Worm (Caenorhabditis elegans) whole organism, L2 larva: ENCODE results near the gene fbxa-166.

Experiments
- C34F6.9 ChIP-seq: fragments of 150-350 bp; optimal IDR thresholded peaks from 2 replicates; lab custom pipeline; 2014; ENCODE audit warnings: missing biosample characterization, missing genetic modification characterization
- F13H6.1 ChIP-seq: sonication (generic microtip); optimal IDR thresholded peaks from 2 replicates; lab custom pipeline; 2016; ENCODE audit warnings: missing genetic modification characterization, missing compliant biosample characterization
- Y55F3AM.14 ChIP-seq: fragments of 200-800 bp; sonication (Bioruptor generic); optimal IDR thresholded peaks from 2 replicates; lab custom pipeline; 2018; ENCODE audit warnings: mild to moderate bottlenecking, missing genetic modification characterization, missing compliant biosample characterization
- ZK546.5 ChIP-seq: sonication (generic microtip); optimal IDR thresholded peaks from 2 replicates; lab custom pipeline; 2017; ENCODE audit warnings: missing biosample characterization, missing genetic modification characterization
- alr-1 ChIP-seq: fragments of 150-350 bp; optimal IDR thresholded peaks from 2 replicates; lab custom pipeline; 2014; ENCODE audit warnings: missing biosample characterization, missing genetic modification characterization
- aly-2 ChIP-seq: fragments of 150-350 bp; optimal IDR thresholded peaks from 2 replicates; lab custom pipeline; 2014; ENCODE audit warnings: missing biosample characterization, missing genetic modification characterization
- ama-1 ChIP-seq: fragments of 150-350 bp; optimal IDR thresholded peaks from 2 replicates; lab custom pipeline; 2018; ENCODE audit warnings: inconsistent platforms
- blmp-1 ChIP-seq: sonication (generic microtip); optimal IDR thresholded peaks from 2 replicates; lab custom pipeline; 2017; ENCODE audit warnings: missing genetic modification characterization, mild to moderate bottlenecking, missing compliant biosample characterization, antibody characterized with exemption, moderate library complexity; ENCODE audit not compliant: insufficient read depth
- ceh-82 ChIP-seq: fragments of 150-350 bp; optimal IDR thresholded peaks from 2 replicates; lab custom pipeline; 2014; ENCODE audit warnings: missing biosample characterization, missing genetic modification characterization
- dmd-4 ChIP-seq: sonication (generic microtip); optimal IDR thresholded peaks from 2 replicates; lab custom pipeline; 2017; ENCODE audit warnings: missing biosample characterization, missing genetic modification characterization
- elt-1 ChIP-seq: fragments of 150-350 bp; optimal IDR thresholded peaks from 2 replicates; lab custom pipeline; 2014; ENCODE audit warnings: missing biosample characterization, missing genetic modification characterization
- fos-1 ChIP-seq: fragments of 150-350 bp; optimal IDR thresholded peaks from 2 replicates; lab custom pipeline; 2014; ENCODE audit warnings: missing biosample characterization, missing genetic modification characterization
- gmeb-1 ChIP-seq: fragments of 150-350 bp; optimal IDR thresholded peaks from 2 replicates; lab custom pipeline; 2014; ENCODE audit warnings: missing biosample characterization, missing genetic modification characterization
- lin-11 ChIP-seq: fragments of 150-350 bp; sonication (generic microtip); optimal IDR thresholded peaks from 2 replicates; lab custom pipeline; 2014; ENCODE audit warnings: missing biosample characterization, missing genetic modification characterization, inconsistent platforms, mixed read lengths
- lin-13 ChIP-seq: fragments of 150-350 bp; optimal IDR thresholded peaks from 2 replicates; lab custom pipeline; 2014; ENCODE audit warnings: missing biosample characterization, missing genetic modification reagents, missing genetic modification characterization
- lin-39 ChIP-seq: fragments of 150-350 bp; optimal IDR thresholded peaks from 2 replicates; lab custom pipeline; 2014; ENCODE audit warnings: missing biosample characterization, missing genetic modification reagents, missing genetic modification characterization
- lsy-2 ChIP-seq, 2 experiments: fragments of 150-350 bp in 1 of 2; sonication (generic microtip) in 1 of 2; optimal IDR thresholded peaks; 2 replicates each; lab custom pipeline; 2014 to 2017; ENCODE audit warnings: missing biosample characterization in 2 of 2, missing genetic modification characterization in 2 of 2
- mab-5 ChIP-seq: fragments of 150-350 bp; optimal IDR thresholded peaks from 2 replicates; lab custom pipeline; 2014; ENCODE audit warnings: missing biosample characterization, missing genetic modification characterization
- mdl-1 ChIP-seq, 2 experiments: fragments of 150-350 bp in 1 of 2; sonication (generic microtip) in 1 of 2; optimal IDR thresholded peaks; 2 replicates each; lab custom pipeline; 2017; ENCODE audit warnings: missing biosample characterization in 2 of 2, missing genetic modification characterization in 2 of 2
- nhr-21 ChIP-seq: fragments of 150-350 bp; optimal IDR thresholded peaks from 2 replicates; lab custom pipeline; 2014; ENCODE audit warnings: missing biosample characterization, missing genetic modification characterization
- nhr-23 ChIP-seq: fragments of 150-350 bp; optimal IDR thresholded peaks from 2 replicates; lab custom pipeline; 2014; ENCODE audit warnings: missing biosample characterization, missing genetic modification reagents, missing genetic modification characterization
- nhr-237 ChIP-seq: fragments of 150-350 bp; optimal IDR thresholded peaks from 2 replicates; lab custom pipeline; 2014; ENCODE audit warnings: missing biosample characterization, missing genetic modification characterization
- nhr-77 ChIP-seq: fragments of 150-350 bp; optimal IDR thresholded peaks from 2 replicates; lab custom pipeline; 2014; ENCODE audit warnings: missing biosample characterization, missing genetic modification characterization
- sem-4 ChIP-seq: fragments of 150-350 bp; optimal IDR thresholded peaks from 2 replicates; lab custom pipeline; 2014; ENCODE audit warnings: missing biosample characterization, missing genetic modification reagents, missing genetic modification characterization
- unc-39 ChIP-seq: fragments of 150-350 bp; optimal IDR thresholded peaks from 2 replicates; lab custom pipeline; 2014; ENCODE audit warnings: missing biosample characterization, missing genetic modification characterization
- unc-55 ChIP-seq: fragments of 150-350 bp; sonication (generic microtip); optimal IDR thresholded peaks from 3 replicates; lab custom pipeline; 2014; ENCODE audit warnings: missing biosample characterization, missing genetic modification reagents, missing genetic modification characterization
- unc-62 ChIP-seq: fragments of 150-350 bp; optimal IDR thresholded peaks from 2 replicates; lab custom pipeline; 2014; ENCODE audit warnings: missing biosample characterization, missing genetic modification reagents, missing genetic modification characterization
- zag-1 ChIP-seq: fragments of 150-350 bp; optimal IDR thresholded peaks from 2 replicates; lab custom pipeline; 2014; ENCODE audit warnings: missing biosample characterization, missing genetic modification characterization
- ztf-1 ChIP-seq: fragments of 200-800 bp; sonication (Bioruptor generic); conservative IDR thresholded peaks from 2 replicates; pipeline ENCODE4 v1.3.6; 2022; ENCODE audit warnings: missing genetic modification characterization, missing compliant biosample characterization
- ztf-11 ChIP-seq: sonication (generic microtip); optimal IDR thresholded peaks from 2 replicates; lab custom pipeline; 2017; ENCODE audit warnings: missing biosample characterization, missing genetic modification characterization
- ztf-4 ChIP-seq: fragments of 150-350 bp; optimal IDR thresholded peaks from 2 replicates; lab custom pipeline; 2014; ENCODE audit warnings: missing biosample characterization, missing genetic modification characterization

Gene fbxa-166

DNA sequence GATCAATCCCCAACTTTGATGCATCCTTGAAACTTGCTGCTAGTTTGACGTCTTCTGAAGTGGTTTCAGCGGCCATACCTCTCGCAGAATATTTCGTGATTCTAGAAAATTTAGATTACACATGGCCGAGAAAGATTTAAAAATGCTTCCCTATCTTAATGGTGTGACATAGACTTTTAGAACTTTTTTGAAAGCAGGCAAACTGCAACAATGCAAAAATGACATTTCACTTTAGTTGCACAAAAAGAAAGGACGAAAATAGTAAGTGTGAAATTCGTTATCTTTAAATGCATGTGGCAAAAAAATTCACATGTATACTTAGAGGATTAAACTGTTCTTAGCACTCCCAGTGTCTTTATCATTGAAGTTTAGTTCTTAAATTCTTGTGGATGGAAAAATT, 38.4 kb upstream of the fbxa-166 start, which contains the start of gene ZC204.12:
TSS of gene ZC204.12 (minus strand) at position 101 of the 400 bp plus-strand sequence.
- TF ChIP-seq lsy-2 (tag; optimal IDR thresholded peaks at IDR 0.05; lab: Kevin White, UChicago) (no peak), sem-4 (tag; lab: Kevin White, UChicago) (no peak), unc-62 (no peak), aly-2 (tag; lab: Kevin White, UChicago) (no peak), C34F6.9 (no peak), alr-1 (tag; lab: Kevin White, UChicago) (no peak), ztf-1 (GFP tag; lab: Robert Waterston, UW) (no peak)
- TF ChIP-seq, all 48 proteins: peak for 0

DNA sequence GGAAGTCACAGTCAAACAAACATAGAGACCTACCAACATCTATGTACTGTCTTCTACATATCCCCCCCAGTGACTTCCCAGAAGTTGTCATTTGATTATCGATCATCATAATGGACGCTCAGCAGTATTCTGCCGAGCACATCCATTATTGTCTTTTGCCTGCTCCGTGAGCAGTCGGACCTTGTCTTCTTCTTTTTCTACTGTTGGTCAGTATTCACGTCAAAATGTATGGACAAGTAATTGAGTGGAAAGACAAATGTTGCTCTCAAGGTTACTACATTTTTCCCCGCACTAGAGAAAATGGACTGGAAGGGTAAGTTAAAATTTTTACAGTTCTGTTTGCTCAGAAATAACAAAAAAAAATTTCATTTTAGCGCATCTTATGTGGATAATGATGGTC, 36.1 kb upstream of the fbxa-166 start, which contains the start of gene btb-12:
TSS of gene btb-12 (plus strand) at position 301 of the 400 bp plus-strand sequence.
- TF ChIP-seq mdl-1 (tag; optimal IDR thresholded peaks at IDR 0.05; lab: Kevin White, UChicago) = no peak
- no peak for TF ChIP-seq fos-1 (tag; lab: Kevin White, UChicago)
- TF ChIP-seq ZK546.5 = no peak
- TF ChIP-seq unc-39 (tag; lab: Kevin White, UChicago) = no peak
- no peak for TF ChIP-seq ztf-4 (tag; lab: Kevin White, UChicago)
- no peak for TF ChIP-seq Y55F3AM.14 (GFP tag; lab: Kevin White, UChicago)
- TF ChIP-seq ceh-82 (tag; lab: Kevin White, UChicago) = no peak
- TF ChIP-seq unc-62 = no peak

ce11 chrII:1653397-1653796, 34.5 kb upstream of the fbxa-166 start, which contains the start of gene fbxb-15:
Gene fbxb-15 (minus strand): TSS chrII:1653497.
- no peak for TF ChIP-seq mdl-1 (tag; optimal IDR thresholded peaks at IDR 0.05; lab: Kevin White, UChicago)

DNA sequence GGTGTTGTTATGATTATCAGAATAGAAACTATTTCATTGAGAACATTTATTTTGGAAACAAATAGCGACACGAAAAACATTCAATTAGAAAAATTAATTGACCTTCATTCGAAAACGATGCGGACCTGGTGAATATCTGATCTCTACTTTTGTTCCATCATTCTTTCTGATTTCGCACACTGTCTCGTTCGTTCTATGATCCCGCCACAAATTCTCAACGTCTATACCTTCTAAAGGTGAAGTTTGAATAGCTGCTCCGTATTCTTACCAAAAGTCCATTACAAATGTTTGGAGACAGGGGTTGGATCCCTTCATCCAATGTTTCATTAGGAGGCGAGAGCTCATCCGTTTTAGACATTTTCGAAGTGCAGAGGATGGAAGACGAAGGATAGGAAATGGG, 33.0 kb upstream of the fbxa-166 start, which contains the start of gene fbxb-16:
TSS of gene fbxb-16 (minus strand) at position 101 of the 400 bp plus-strand sequence.
- TF ChIP-seq Y55F3AM.14 (GFP tag; lab: Kevin White, UChicago) (no peak), nhr-23 (tag; lab: Kevin White, UChicago) (no peak), zag-1 (tag; lab: Kevin White, UChicago) (no peak), nhr-21 (tag; lab: Kevin White, UChicago) (no peak), lin-13 (GFP tag; lab: Kevin White, UChicago) (no peak), lin-11 (tag; lab: Kevin White, UChicago) (no peak), ztf-11 (tag; lab: Kevin White, UChicago) (no peak), aly-2 (tag; lab: Kevin White, UChicago) (no peak), dmd-4 (no peak), lsy-2 (tag; optimal IDR thresholded peaks at IDR 0.05; lab: Kevin White, UChicago) (no peak), nhr-237 (tag; lab: Kevin White, UChicago) (no peak), ama-1 (no peak), gmeb-1 (tag; lab: Kevin White, UChicago) (no peak), ztf-4 (tag; lab: Kevin White, UChicago) (no peak), elt-1 (tag; lab: Kevin White, UChicago) (no peak), mab-5 (tag; lab: Kevin White, UChicago) (no peak), blmp-1 (tag; lab: Kevin White, UChicago) (no peak), mdl-1 (tag; optimal IDR thresholded peaks at IDR 0.05; lab: Kevin White, UChicago) (no peak), lin-39 (tag; lab: Kevin White, UChicago) (no peak)
- TF ChIP-seq, all 48 proteins: peak for 0

DNA sequence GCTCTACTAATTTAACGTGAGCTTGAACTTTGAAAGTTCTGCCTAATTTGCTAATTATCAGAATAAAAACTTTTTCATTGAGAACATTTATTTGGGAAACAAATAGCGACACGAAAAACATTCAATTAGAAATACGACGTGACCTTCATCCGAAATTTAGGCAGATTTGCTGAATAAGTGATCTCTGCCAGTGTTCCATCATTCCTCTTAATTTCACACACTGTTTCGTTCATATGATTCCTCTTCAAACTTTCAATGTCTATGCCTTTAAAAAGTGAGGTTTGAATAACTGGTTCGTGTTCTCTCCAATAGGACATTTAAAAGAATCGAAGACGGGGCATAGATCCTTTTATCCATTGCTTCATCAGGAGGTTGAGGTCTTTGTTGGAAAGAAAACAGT, 31.7 kb upstream of the fbxa-166 start, which contains the start of gene fbxb-20:
TSS of gene fbxb-20 (minus strand) at position 101 of the 400 bp plus-strand sequence.
- TF ChIP-seq unc-55 (GFP tag; lab: Kevin White, UChicago) = no peak
- TF ChIP-seq nhr-77 (tag; lab: Kevin White, UChicago) = no peak

DNA sequence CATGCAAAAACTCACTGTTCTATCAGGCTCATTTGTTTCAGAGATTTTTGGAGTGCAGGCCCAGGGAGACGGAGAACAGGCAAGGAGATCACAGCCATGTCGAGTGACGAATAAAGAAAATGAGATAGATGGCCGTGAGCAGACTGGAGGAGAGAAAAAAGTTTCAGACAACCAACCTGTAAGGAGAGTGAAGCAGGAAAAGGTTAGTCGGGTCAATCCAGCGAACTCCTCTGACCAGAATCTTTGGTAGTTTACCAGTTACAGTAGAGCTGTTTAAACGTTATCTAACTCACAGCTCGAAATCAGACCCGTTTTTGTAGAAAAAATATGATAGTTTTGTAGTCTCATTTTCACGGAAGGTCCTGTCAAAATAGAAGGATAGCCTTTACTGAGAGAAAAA, 29.9 kb upstream of the fbxa-166 start, which contains the start of gene fbxb-21:
TSS of gene fbxb-21 (minus strand) at position 101 of the 400 bp plus-strand sequence.
- TF ChIP-seq lin-13 (GFP tag; lab: Kevin White, UChicago) = no peak
- no peak for TF ChIP-seq elt-1 (tag; lab: Kevin White, UChicago)
- TF ChIP-seq lsy-2 (tag; optimal IDR thresholded peaks at IDR 0.05; lab: Kevin White, UChicago) = no peak
- TF ChIP-seq F13H6.1 (tag; lab: Kevin White, UChicago) = no peak
- no peak for TF ChIP-seq aly-2 (tag; lab: Kevin White, UChicago)
- TF ChIP-seq ama-1 = no peak
- TF ChIP-seq mab-5 (tag; lab: Kevin White, UChicago) = no peak
- TF ChIP-seq unc-62 = no peak
